Fruit fly (Drosophila melanogaster) S2 (cell line): ENCODE data around the gene CG42489.

Experiments used
- CG8478 ChIP-seq: fragments of >200 bp; optimal IDR thresholded peaks from 2 replicates; lab custom pipeline; 2018
- CTCF ChIP-seq, 2 experiments: fragments of >200 bp; optimal IDR thresholded peaks; 2 replicates each; lab custom pipeline; 2018

dm6 chr3R:8650741-8651140 lies 3.8 kb downstream of the CG42489 start, which contains the start of the genes Mkk4 and SLIRP2:
- no peak for TF ChIP-seq CG8478 (lab: Kevin White, UChicago)
- TF ChIP-seq CTCF (optimal IDR thresholded peaks at IDR 0.05; lab: Kevin White, UChicago), result no peak
